Fruit fly (Drosophila melanogaster): ENCODE results near the gene Bre1.
A peak's percentile ranks its signal among the peaks of the same experiment; 100 is the strongest.

The Bre1 gene

dm6 chr3L:5828684-5829083 is 34.7 kb upstream of the Bre1 start (continued):
- no peak for TF ChIP-seq CG7987 (GFP tag; optimal IDR thresholded peaks at IDR 0.05)
- no peak for TF ChIP-seq h (optimal IDR thresholded peaks at IDR 0.05)
- TF ChIP-seq Doc3 (GFP tag; IDR thresholded peaks at IDR 0.05; ENCODE audit: partially characterized antibody): no peak
- peak; percentile 17 for TF ChIP-seq CG6654 (GFP tag; optimal IDR thresholded peaks at IDR 0.05)
- no peak for TF ChIP-seq CTCF (GFP tag; optimal IDR thresholded peaks at IDR 0.05)
- TF ChIP-seq unpg (GFP tag; optimal IDR thresholded peaks at IDR 0.05): peak; percentile 25
- TF ChIP-seq B-H2 (GFP tag; optimal IDR thresholded peaks at IDR 0.05): no peak
- no peak for TF ChIP-seq CG13123 (GFP tag; optimal IDR thresholded peaks at IDR 0.05)
- no peak for TF ChIP-seq slp2 (GFP tag; optimal IDR thresholded peaks at IDR 0.05)
- TF ChIP-seq az2 (GFP tag; optimal IDR thresholded peaks at IDR 0.05): no peak
- no peak for TF ChIP-seq CG14965 (GFP tag; optimal IDR thresholded peaks at IDR 0.05; ENCODE audit: borderline replicate concordance)
- TF ChIP-seq D19A (tag; optimal IDR thresholded peaks at IDR 0.05): peak; percentile 87
- no peak for TF ChIP-seq Bdp1 (GFP tag; optimal IDR thresholded peaks at IDR 0.05)
- no peak for TF ChIP-seq amos (GFP tag; IDR thresholded peaks at IDR 0.05; ENCODE audit: partially characterized antibody)
- no peak for TF ChIP-seq schlank (tag; optimal IDR thresholded peaks at IDR 0.05)
- no peak for TF ChIP-seq CG12769 (tag; optimal IDR thresholded peaks at IDR 0.05)
- no peak for TF ChIP-seq z (GFP tag; IDR thresholded peaks at IDR 0.05)
- TF ChIP-seq Hey (tag; optimal IDR thresholded peaks at IDR 0.05): no peak
- no peak for TF ChIP-seq CG9727 (GFP tag; optimal IDR thresholded peaks at IDR 0.05)
- TF ChIP-seq BEAF-32 (GFP tag; optimal IDR thresholded peaks at IDR 0.05): no peak
- TF ChIP-seq ac (GFP tag; optimal IDR thresholded peaks at IDR 0.05): no peak
- TF ChIP-seq CG12391 (tag; optimal IDR thresholded peaks at IDR 0.05): peak; percentile 15
- TF ChIP-seq shn (GFP tag; optimal IDR thresholded peaks at IDR 0.05): no peak
- no peak for TF ChIP-seq vfl (GFP tag; optimal IDR thresholded peaks at IDR 0.05)
- no peak for TF ChIP-seq CG16779 (GFP tag; IDR thresholded peaks at IDR 0.05)
- TF ChIP-seq CG10959 (GFP tag; IDR thresholded peaks at IDR 0.05): no peak
- peak; percentile 32 for TF ChIP-seq Ssrp (tag; optimal IDR thresholded peaks at IDR 0.05)
- no peak for TF ChIP-seq sens-2 (GFP tag; IDR thresholded peaks at IDR 0.05)
- peak; percentile 39 for TF ChIP-seq CG10979 (tag; optimal IDR thresholded peaks at IDR 0.05)
- TF ChIP-seq CG30020 (tag; optimal IDR thresholded peaks at IDR 0.05): no peak
- peak; percentile 21; the same call in 1 of the 2 replicates for TF ChIP-seq E2f2 (GFP tag; IDR thresholded peaks at IDR 0.05)
- TF ChIP-seq peb (GFP tag; IDR thresholded peaks at IDR 0.05): no peak
- TF ChIP-seq Six4 (GFP tag; optimal IDR thresholded peaks at IDR 0.05): no peak
- TF ChIP-seq dmrt99B (tag; optimal IDR thresholded peaks at IDR 0.05): peak; percentile 57
- TF ChIP-seq CG11247 (GFP tag; IDR thresholded peaks at IDR 0.05): no peak
- peak; percentile 39 for TF ChIP-seq CG18619 (GFP tag; optimal IDR thresholded peaks at IDR 0.05)
- TF ChIP-seq zen2 (GFP tag; IDR thresholded peaks at IDR 0.05; ENCODE audit: partially characterized antibody): no peak
- TF ChIP-seq CG7928 (GFP tag; optimal IDR thresholded peaks at IDR 0.05): no peak
- TF ChIP-seq pho (GFP tag; optimal IDR thresholded peaks at IDR 0.05): no peak
- no peak for TF ChIP-seq HLH3B (GFP tag; IDR thresholded peaks at IDR 0.05)
- TF ChIP-seq CG3847 (GFP tag; IDR thresholded peaks at IDR 0.05): peak; percentile 24; the same call in 1 of the 2 replicates
- TF ChIP-seq bcd (GFP tag; optimal IDR thresholded peaks at IDR 0.05): peak; percentile 26
- no peak for TF ChIP-seq lilli (GFP tag; optimal IDR thresholded peaks at IDR 0.05)
- no peak for TF ChIP-seq Spps (tag; optimal IDR thresholded peaks at IDR 0.05)

- TF ChIP-seq CG9797 (GFP tag; optimal IDR thresholded peaks at IDR 0.05) (no peak), CG17829 (tag; optimal IDR thresholded peaks at IDR 0.05) (no peak), CG5245 (GFP tag; optimal IDR thresholded peaks at IDR 0.05) (no peak), Gsc (GFP tag; IDR thresholded peaks at IDR 0.05) (no peak), sd (tag; optimal IDR thresholded peaks at IDR 0.05) (peak; percentile 11), Asciz (GFP tag; optimal IDR thresholded peaks at IDR 0.05) (no peak), gcm2 (GFP tag; optimal IDR thresholded peaks at IDR 0.05) (no peak), chif (GFP tag; optimal IDR thresholded peaks at IDR 0.05) (no peak), h (optimal IDR thresholded peaks at IDR 0.05) (no peak), chn (GFP tag; optimal IDR thresholded peaks at IDR 0.05) (no peak), CG10543 (GFP tag; optimal IDR thresholded peaks at IDR 0.05) (peak; percentile 55), CG11560 (tag; IDR thresholded peaks at IDR 0.05) (no peak), ap (GFP tag; IDR thresholded peaks at IDR 0.05) (no peak)
These were observed 34.3 kb upstream of the Bre1 start for dm6 chr3L:5828275-5828674.

Data from whole organism, embryonic.